Worm (Caenorhabditis elegans): ENCODE measurements around the gene gmps-1.

- TF ChIP-seq hnd-1 (tag; optimal IDR thresholded peaks at IDR 0.05) (no peak), aly-1 (tag; optimal IDR thresholded peaks at IDR 0.05) (no peak), hmbx-1 (tag; optimal IDR thresholded peaks at IDR 0.05) (no peak), tbx-11 (GFP tag; IDR thresholded peaks at IDR 0.05) (no peak), ama-1 (optimal IDR thresholded peaks at IDR 0.05) (no peak), scrt-1 (GFP tag; IDR thresholded peaks at IDR 0.05) (no peak), pes-1 (GFP tag; IDR thresholded peaks at IDR 0.05) (no peak), B0310.2 (tag; optimal IDR thresholded peaks at IDR 0.05) (no peak), flt-1 (GFP tag; IDR thresholded peaks at IDR 0.05) (no peak), tbx-37 (GFP tag; conservative IDR thresholded peaks at IDR 0.05) (no peak), F13C5.2 (tag; optimal IDR thresholded peaks at IDR 0.05) (no peak), tra-4 (tag; optimal IDR thresholded peaks at IDR 0.05) (no peak), hmg-4 (GFP tag; optimal IDR thresholded peaks at IDR 0.05) (no peak), sea-1 (GFP tag; conservative IDR thresholded peaks at IDR 0.05) (no peak)
These were observed 27.4 kb upstream of the gmps-1 start for ce11 chrII:10895959-10896358.

Data from whole organism, early embryonic.